Worm (Caenorhabditis elegans) whole organism, L1 larva: ENCODE results near the gene C10G8.3.

Source experiments
- C04F5.9 ChIP-seq: sonication (generic microtip); optimal IDR thresholded peaks from 2 replicates; lab custom pipeline; 2016; ENCODE audit warnings: missing genetic modification characterization, missing compliant biosample characterization
- C16A3.4 ChIP-seq: fragments of 150-350 bp; optimal IDR thresholded peaks from 2 replicates; lab custom pipeline; 2014; ENCODE audit warnings: missing biosample characterization, missing genetic modification characterization
- aly-2 ChIP-seq: fragments of 150-350 bp; optimal IDR thresholded peaks from 2 replicates; lab custom pipeline; 2014; ENCODE audit warnings: missing biosample characterization, missing genetic modification characterization
- ceh-8 ChIP-seq: fragments of 200-800 bp; sonication (Bioruptor generic); optimal IDR thresholded peaks from 2 replicates; lab custom pipeline; 2018; ENCODE audit warnings: mild to moderate bottlenecking, missing genetic modification characterization, moderate library complexity, missing compliant biosample characterization
- ceh-82 ChIP-seq, 3 experiments: fragments of 150-350 bp in 1 of 3; sonication (generic microtip) in 2 of 3; optimal IDR thresholded peaks; 2 replicates each; lab custom pipeline; 2014 to 2017; ENCODE audit warnings: missing biosample characterization in 3 of 3, missing genetic modification characterization in 3 of 3
- ceh-88 ChIP-seq: fragments of 200-800 bp; sonication (Bioruptor generic); IDR thresholded peaks from 2 replicates; pipeline ENCODE4 v1.3.6; 2022; ENCODE audit warnings: missing genetic modification characterization, missing compliant biosample characterization
- ceh-90 ChIP-seq: sonication (generic microtip); optimal IDR thresholded peaks from 2 replicates; lab custom pipeline; 2016; ENCODE audit warnings: missing genetic modification characterization, missing compliant biosample characterization
- ces-1 ChIP-seq: fragments of 150-350 bp; optimal IDR thresholded peaks from 2 replicates; lab custom pipeline; 2014; ENCODE audit warnings: missing biosample characterization, missing genetic modification reagents, missing genetic modification characterization
- dpl-1 ChIP-seq, 3 experiments: fragments of 150-350 bp in 2 of 3; sonication (generic microtip) in 1 of 3; optimal IDR thresholded peaks; 2 replicates each; lab custom pipeline; 2014 to 2017; ENCODE audit warnings: missing biosample characterization in 3 of 3, missing genetic modification characterization in 3 of 3, missing genetic modification reagents in 3 of 3
- egl-13 ChIP-seq: sonication (generic microtip); optimal IDR thresholded peaks from 2 replicates; lab custom pipeline; 2016; ENCODE audit warnings: missing genotype, missing genetic modification reagents, missing genetic modification characterization, missing compliant biosample characterization
- egl-27 ChIP-seq, 2 experiments: fragments of 150-350 bp in 1 of 2; sonication (generic microtip); optimal IDR thresholded peaks; 3 replicates each; lab custom pipeline; 2017 to 2018; ENCODE audit warnings: missing biosample characterization in 2 of 2, missing genetic modification characterization in 2 of 2, missing genetic modification reagents in 2 of 2
- elt-2 ChIP-seq: sonication (generic microtip); optimal IDR thresholded peaks from 2 replicates; lab custom pipeline; 2016; ENCODE audit warnings: missing genetic modification characterization, mild to moderate bottlenecking, inconsistent platforms, missing compliant biosample characterization, missing genetic modification reagents
- fos-1 ChIP-seq: fragments of 150-350 bp; optimal IDR thresholded peaks from 2 replicates; lab custom pipeline; 2014; ENCODE audit warnings: missing biosample characterization, missing genetic modification characterization
- grh-1 ChIP-seq: fragments of 200-800 bp; sonication (Bioruptor generic); IDR thresholded peaks from 2 replicates; pipeline ENCODE4 v1.3.6; 2022; ENCODE audit warnings: missing genetic modification reagents, missing genetic modification characterization, missing compliant biosample characterization
- hlh-17 ChIP-seq: fragments of 200-800 bp; sonication (Bioruptor generic); optimal IDR thresholded peaks from 2 replicates; lab custom pipeline; 2018; ENCODE audit warnings: missing genetic modification characterization, mild to moderate bottlenecking, missing compliant biosample characterization, moderate library complexity, borderline replicate concordance
- hlh-4 ChIP-seq: sonication (generic microtip); optimal IDR thresholded peaks from 2 replicates; lab custom pipeline; 2016; ENCODE audit warnings: mild to moderate bottlenecking, missing genetic modification characterization, missing compliant biosample characterization
- hpl-2 ChIP-seq: fragments of 150-350 bp; optimal IDR thresholded peaks from 2 replicates; lab custom pipeline; 2014; ENCODE audit warnings: missing biosample characterization, missing genetic modification reagents, missing genetic modification characterization
- lin-13 ChIP-seq: fragments of 150-350 bp; optimal IDR thresholded peaks from 2 replicates; lab custom pipeline; 2014; ENCODE audit warnings: missing biosample characterization, missing genetic modification reagents, missing genetic modification characterization
- lin-35 ChIP-seq, 2 experiments: fragments of 150-350 bp; optimal IDR thresholded peaks; 2 replicates each; lab custom pipeline; 2014; ENCODE audit warnings: missing biosample characterization in 2 of 2, missing genetic modification characterization in 2 of 2, missing genetic modification reagents in 2 of 2
- lin-39 ChIP-seq: fragments of 150-350 bp; optimal IDR thresholded peaks from 2 replicates; lab custom pipeline; 2014; ENCODE audit warnings: missing biosample characterization, missing genetic modification reagents, missing genetic modification characterization
- lir-3 ChIP-seq: sonication (generic microtip); optimal IDR thresholded peaks from 2 replicates; lab custom pipeline; 2016; ENCODE audit warnings: mild to moderate bottlenecking, missing genetic modification characterization, moderate library complexity, missing compliant biosample characterization; ENCODE audit not compliant: poor library complexity
- lsy-2 ChIP-seq, 2 experiments: fragments of 150-350 bp; optimal IDR thresholded peaks; 2 replicates each; lab custom pipeline; 2014; ENCODE audit warnings: missing biosample characterization in 2 of 2, missing genetic modification characterization in 2 of 2
- mep-1 ChIP-seq: fragments of 150-350 bp; optimal IDR thresholded peaks from 2 replicates; lab custom pipeline; 2014; ENCODE audit warnings: missing biosample characterization, missing genetic modification characterization
- nhr-11 ChIP-seq: fragments of 150-350 bp; optimal IDR thresholded peaks from 2 replicates; lab custom pipeline; 2014; ENCODE audit warnings: missing biosample characterization, missing genetic modification characterization
- nhr-12 ChIP-seq: sonication (generic microtip); optimal IDR thresholded peaks from 2 replicates; lab custom pipeline; 2017; ENCODE audit warnings: missing biosample characterization, missing genetic modification characterization
- nhr-19 ChIP-seq: fragments of 200-800 bp; sonication (Bioruptor generic); conservative IDR thresholded peaks from 2 replicates; pipeline ENCODE4 v1.3.6; 2022; ENCODE audit warnings: missing genetic modification characterization, missing compliant biosample characterization
- nhr-20 ChIP-seq: sonication (generic microtip); optimal IDR thresholded peaks from 2 replicates; lab custom pipeline; 2016; ENCODE audit warnings: mild to moderate bottlenecking, missing genetic modification characterization, missing compliant biosample characterization
- nhr-28 ChIP-seq: fragments of 150-350 bp; optimal IDR thresholded peaks from 2 replicates; lab custom pipeline; 2014; ENCODE audit warnings: missing biosample characterization, missing genetic modification characterization
- nhr-47 ChIP-seq: sonication (generic microtip); optimal IDR thresholded peaks from 2 replicates; lab custom pipeline; 2016; ENCODE audit warnings: mild to moderate bottlenecking, missing genetic modification characterization, moderate library complexity, missing compliant biosample characterization
- nhr-71 ChIP-seq: sonication (generic microtip); optimal IDR thresholded peaks from 2 replicates; lab custom pipeline; 2016; ENCODE audit warnings: mild to moderate bottlenecking, missing genetic modification characterization, moderate library complexity, missing compliant biosample characterization
- nhr-76 ChIP-seq: sonication (generic microtip); optimal IDR thresholded peaks from 2 replicates; lab custom pipeline; 2017; ENCODE audit warnings: missing biosample characterization, missing genetic modification characterization
- nhr-84 ChIP-seq: sonication (generic microtip); optimal IDR thresholded peaks from 2 replicates; lab custom pipeline; 2017; ENCODE audit warnings: missing biosample characterization, missing genetic modification characterization
- nhr-85 ChIP-seq: sonication (generic microtip); peaks from one replicate; lab custom pipeline; 2016; ENCODE audit warnings: missing genetic modification characterization, inconsistent platforms, missing compliant biosample characterization
- nhr-90 ChIP-seq: sonication (generic microtip); optimal IDR thresholded peaks from 2 replicates; lab custom pipeline; 2016; ENCODE audit warnings: mild to moderate bottlenecking, missing genetic modification characterization, missing compliant biosample characterization; ENCODE audit not compliant: poor library complexity
- pax-3 ChIP-seq: fragments of 200-800 bp; sonication (Bioruptor generic); optimal IDR thresholded peaks from 2 replicates; lab custom pipeline; 2018; ENCODE audit warnings: mild to moderate bottlenecking, missing genetic modification characterization, moderate library complexity, missing compliant biosample characterization
- pqm-1 ChIP-seq: sonication (generic microtip); optimal IDR thresholded peaks from 3 replicates; lab custom pipeline; 2017; ENCODE audit warnings: missing biosample characterization, missing genetic modification characterization
- skn-1 ChIP-seq: fragments of 150-350 bp; optimal IDR thresholded peaks from 2 replicates; lab custom pipeline; 2014; ENCODE audit warnings: missing biosample characterization, missing genetic modification characterization
- snpc-4 ChIP-seq: fragments of 150-350 bp; optimal IDR thresholded peaks from 2 replicates; lab custom pipeline; 2014; ENCODE audit warnings: missing biosample characterization, missing genetic modification characterization
- snu-23 ChIP-seq: sonication (generic microtip); optimal IDR thresholded peaks from 2 replicates; lab custom pipeline; 2016; ENCODE audit warnings: missing genetic modification characterization, missing compliant biosample characterization
- sptf-1 ChIP-seq: fragments of 150-350 bp; optimal IDR thresholded peaks from 2 replicates; lab custom pipeline; 2014; ENCODE audit warnings: missing biosample characterization, missing genetic modification characterization
- sup-37 ChIP-seq: fragments of 200-800 bp; sonication (Bioruptor generic); optimal IDR thresholded peaks from 2 replicates; lab custom pipeline; 2018; ENCODE audit warnings: mild to moderate bottlenecking, missing genetic modification characterization, missing compliant biosample characterization
- tbx-2 ChIP-seq: sonication (generic microtip); optimal IDR thresholded peaks from 2 replicates; lab custom pipeline; 2016; ENCODE audit warnings: missing genetic modification characterization, missing compliant biosample characterization
- tlp-1 ChIP-seq: fragments of 150-350 bp; optimal IDR thresholded peaks from 2 replicates; lab custom pipeline; 2014; ENCODE audit warnings: missing biosample characterization, missing genetic modification characterization
- unc-130 ChIP-seq: fragments of 150-350 bp; optimal IDR thresholded peaks from 2 replicates; lab custom pipeline; 2017; ENCODE audit warnings: missing biosample characterization, missing genetic modification characterization, inconsistent platforms
- unc-62 ChIP-seq: fragments of 150-350 bp; optimal IDR thresholded peaks from 2 replicates; lab custom pipeline; 2014; ENCODE audit warnings: missing biosample characterization, missing genetic modification reagents, missing genetic modification characterization
- unc-86 ChIP-seq: sonication (generic microtip); optimal IDR thresholded peaks from 2 replicates; lab custom pipeline; 2016; ENCODE audit warnings: missing genetic modification characterization, missing compliant biosample characterization
- unc-98 ChIP-seq: fragments of 200-800 bp; sonication (Bioruptor generic); IDR thresholded peaks from 2 replicates; pipeline ENCODE4 v1.3.6; 2022; ENCODE audit warnings: missing genetic modification characterization, missing compliant biosample characterization
- ztf-11 ChIP-seq, 2 experiments: sonication (generic microtip); optimal IDR thresholded peaks; 2 replicates each; lab custom pipeline; 2016 to 2017; ENCODE audit warnings: missing genetic modification characterization in 2 of 2, missing biosample characterization in 1 of 2, missing compliant biosample characterization in 1 of 2

The C10G8.3 gene

ce11 chrV:5324566-5324965 lies 12.0 kb downstream of the C10G8.3 start, which contains the start of gene ceh-33:
Gene ceh-33, minus strand, starts transcription at chrV:5324666.
- TF ChIP-seq nhr-85 = peak; percentile 18
- TF ChIP-seq ceh-82 (tag; optimal IDR thresholded peaks at IDR 0.05; lab: Kevin White, UChicago) = no peak
- no peak for TF ChIP-seq ceh-88 (GFP tag; lab: Robert Waterston, UW)
- TF ChIP-seq hlh-17 (GFP tag; lab: Kevin White, UChicago) = no peak
- TF ChIP-seq elt-2 = no peak
- no peak for TF ChIP-seq unc-98

- TF ChIP-seq ceh-82 (tag; optimal IDR thresholded peaks at IDR 0.05; lab: Kevin White, UChicago) (no peak), nhr-84 (tag; lab: Kevin White, UChicago) (no peak), lsy-2 (tag; optimal IDR thresholded peaks at IDR 0.05; lab: Kevin White, UChicago) (no peak), nhr-19 (no peak), ceh-88 (GFP tag; lab: Robert Waterston, UW) (no peak), nhr-71 (tag; lab: Kevin White, UChicago) (no peak), C16A3.4 (no peak), mep-1 (tag; lab: Kevin White, UChicago) (no peak), snpc-4 (tag; lab: Kevin White, UChicago) (no peak), nhr-11 (tag; lab: Kevin White, UChicago) (no peak), sup-37 (no peak), lin-13 (GFP tag; lab: Kevin White, UChicago) (no peak), nhr-20 (tag; lab: Kevin White, UChicago) (no peak), unc-86 (tag; lab: Kevin White, UChicago) (no peak), nhr-12 (no peak), ceh-8 (GFP tag; lab: Kevin White, UChicago) (no peak), hpl-2 (no peak)
Measured at ce11 chrV:5328314-5328713, 15.8 kb downstream of the C10G8.3 start, which contains the start of gene C10G8.8. Gene C10G8.8, minus strand, starts transcription at chrV:5328414.

ce11 chrV:5329677-5330266 lies 17.2 kb downstream of the C10G8.3 start:
- TF ChIP-seq nhr-47 (peak; percentile 28), elt-2 (peak; percentile 46), lin-39 (tag; lab: Kevin White, UChicago) (no peak), nhr-19 (no peak), lin-35 (GFP tag; optimal IDR thresholded peaks at IDR 0.05; lab: Kevin White, UChicago) (peak in 1 of 2 experiments; percentile 6), tlp-1 (no peak), ces-1 (GFP tag; lab: Kevin White, UChicago) (no peak), pqm-1 (tag; lab: Kevin White, UChicago) (no peak), ztf-11 (tag; optimal IDR thresholded peaks at IDR 0.05; lab: Kevin White, UChicago) (no peak), skn-1 (no peak), fos-1 (no peak), pax-3 (no peak), ceh-8 (GFP tag; lab: Kevin White, UChicago) (no peak), unc-86 (tag; lab: Kevin White, UChicago) (no peak), sptf-1 (tag; lab: Kevin White, UChicago) (no peak), nhr-11 (tag; lab: Kevin White, UChicago) (no peak), lir-3 (tag; lab: Kevin White, UChicago) (no peak), nhr-76 (tag; lab: Kevin White, UChicago) (no peak), snu-23 (peak; percentile 50), nhr-84 (tag; lab: Kevin White, UChicago) (no peak), nhr-90 (peak; percentile 67), unc-130 (tag; lab: Kevin White, UChicago) (no peak), egl-27 (tag; optimal IDR thresholded peaks at IDR 0.05; lab: Kevin White, UChicago) (no peak), ceh-90 (tag; lab: Kevin White, UChicago) (no peak), C16A3.4 (peak; percentile 26), hlh-4 (tag; lab: Kevin White, UChicago) (no peak), nhr-28 (tag; lab: Kevin White, UChicago) (no peak), unc-62 (GFP tag; lab: Kevin White, UChicago) (no peak), C04F5.9 (tag; lab: Kevin White, UChicago) (no peak), nhr-85 (peak; percentile 66), aly-2 (tag; lab: Kevin White, UChicago) (no peak), grh-1 (GFP tag; lab: Robert Waterston, UW) (no peak), egl-13 (tag; lab: Kevin White, UChicago) (no peak), tbx-2 (no peak), dpl-1 (GFP tag; optimal IDR thresholded peaks at IDR 0.05; lab: Kevin White, UChicago) (peak in 2 of 3 experiments; percentile 8 to 18)
